Fruit fly (Drosophila melanogaster): ENCODE results near the gene Wnk.

Gene Wnk

dm6 chr3L:21604265-21604664, 49.5 kb upstream of the Wnk start (continued):
- TF ChIP-seq pan (optimal IDR thresholded peaks at IDR 0.05), result no peak
- TF ChIP-seq pan (GFP tag; optimal IDR thresholded peaks at IDR 0.05 in 1 of 2, IDR thresholded peaks at IDR 0.05 in 1 of 2), result no peak
- TF ChIP-seq Stat92E (GFP tag; optimal IDR thresholded peaks at IDR 0.05), result peak in 1 of 3 experiments; percentile 18
- TF ChIP-seq CG11093 (GFP tag; IDR thresholded peaks at IDR 0.05), result no peak
- TF ChIP-seq B-H1 (GFP tag; IDR thresholded peaks at IDR 0.05), result no peak
- TF ChIP-seq vnd (GFP tag; IDR thresholded peaks at IDR 0.05; ENCODE audit: partially characterized antibody), result 0 out of 3 replicates have a peak, but pooled peaks have one; percentile 48
- peak; percentile 2 for TF ChIP-seq CG12236 (GFP tag; optimal IDR thresholded peaks at IDR 0.05)
- peak; percentile 66; the same call in 2 of the 3 replicates for TF ChIP-seq knrl (GFP tag; IDR thresholded peaks at IDR 0.05; ENCODE audit: partially characterized antibody)
- no peak for TF ChIP-seq Hey (tag; optimal IDR thresholded peaks at IDR 0.05)
- TF ChIP-seq Fer3 (tag; optimal IDR thresholded peaks at IDR 0.05), result no peak
- no peak for TF ChIP-seq D19A (tag; optimal IDR thresholded peaks at IDR 0.05)
- TF ChIP-seq CG8478 (optimal IDR thresholded peaks at IDR 0.05), result no peak
- peak; percentile 72 for TF ChIP-seq CG11247 (GFP tag; IDR thresholded peaks at IDR 0.05)
- peak; percentile 45; the same call in 1 of the 2 replicates for TF ChIP-seq CG8765 (GFP tag; IDR thresholded peaks at IDR 0.05)
- TF ChIP-seq CG3407 (GFP tag; optimal IDR thresholded peaks at IDR 0.05), result peak; percentile 29
- TF ChIP-seq CG2875 (GFP tag; optimal IDR thresholded peaks at IDR 0.05), result peak; percentile 40
- no peak for TF ChIP-seq Atf6 (GFP tag; IDR thresholded peaks at IDR 0.05)
- TF ChIP-seq ro (GFP tag; IDR thresholded peaks at IDR 0.05), result no peak
- TF ChIP-seq Sry-δ (GFP tag; optimal IDR thresholded peaks at IDR 0.05), result peak; percentile 44

- TF ChIP-seq pnt (GFP tag; optimal IDR thresholded peaks at IDR 0.05) (no peak), CG12071 (GFP tag; optimal IDR thresholded peaks at IDR 0.05) (no peak), bsh (GFP tag; optimal IDR thresholded peaks at IDR 0.05) (peak in 1 of 2 experiments; percentile 16), mld (GFP tag; IDR thresholded peaks at IDR 0.05; ENCODE audit: partially characterized antibody) (no peak), Dref (GFP tag; IDR thresholded peaks at IDR 0.05) (no peak), Hmr (GFP tag; optimal IDR thresholded peaks at IDR 0.05) (no peak), CG13296 (GFP tag; optimal IDR thresholded peaks at IDR 0.05) (no peak)
Observed at dm6 chr3L:21602275-21602674, 47.5 kb upstream of the Wnk start.

- no peak for TF ChIP-seq Dek (tag; optimal IDR thresholded peaks at IDR 0.05)
- 0 out of 2 replicates have a peak, but pooled peaks have one; percentile 21 for TF ChIP-seq CG10321 (GFP tag; IDR thresholded peaks at IDR 0.05)
- TF ChIP-seq sd (tag; optimal IDR thresholded peaks at IDR 0.05), result no peak
- TF ChIP-seq CG14441 (GFP tag; IDR thresholded peaks at IDR 0.05), result no peak
- TF ChIP-seq CG17829 (tag; optimal IDR thresholded peaks at IDR 0.05), result no peak
- TF ChIP-seq z (GFP tag; IDR thresholded peaks at IDR 0.05), result 0 out of 3 replicates have a peak, but pooled peaks have one; percentile 6
- TF ChIP-seq sna (GFP tag; IDR thresholded peaks at IDR 0.05; ENCODE audit: partially characterized antibody), result no peak
- peak; percentile 28; the same call in 1 of the 2 replicates for TF ChIP-seq unc-4 (GFP tag; IDR thresholded peaks at IDR 0.05; ENCODE audit: partially characterized antibody)
- TF ChIP-seq slou (GFP tag; optimal IDR thresholded peaks at IDR 0.05), result no peak
- no peak for TF ChIP-seq CG16813 (GFP tag; IDR thresholded peaks at IDR 0.05; ENCODE audit: partially characterized antibody)
- no peak for TF ChIP-seq CG43689 (GFP tag; IDR thresholded peaks at IDR 0.05)
- TF ChIP-seq CG10654 (GFP tag; optimal IDR thresholded peaks at IDR 0.05), result no peak
- peak; percentile 92 for TF ChIP-seq cg (GFP tag; optimal IDR thresholded peaks at IDR 0.05)
- 0 out of 2 replicates have a peak, but pooled peaks have one; percentile 5 for TF ChIP-seq Nf-YA (GFP tag; IDR thresholded peaks at IDR 0.05)
- no peak for TF ChIP-seq ab (GFP tag; optimal IDR thresholded peaks at IDR 0.05)
- TF ChIP-seq Deaf1 (tag; optimal IDR thresholded peaks at IDR 0.05), result peak; percentile 92
- TF ChIP-seq Dll (GFP tag; IDR thresholded peaks at IDR 0.05; ENCODE audit: partially characterized antibody), result 0 out of 4 replicates have a peak, but pooled peaks have one; percentile 33
- TF ChIP-seq CG4707 (GFP tag; optimal IDR thresholded peaks at IDR 0.05), result peak; percentile 15
- TF ChIP-seq CG3163 (GFP tag; optimal IDR thresholded peaks at IDR 0.05), result peak; percentile 98
- TF ChIP-seq CG6791 (GFP tag; IDR thresholded peaks at IDR 0.05; ENCODE audit: partially characterized antibody), result 0 out of 3 replicates have a peak, but pooled peaks have one; percentile 30
- TF ChIP-seq yki (optimal IDR thresholded peaks at IDR 0.05), result peak; percentile 35
- no peak for TF ChIP-seq ase (GFP tag; IDR thresholded peaks at IDR 0.05)
- no peak for TF ChIP-seq HLH4C (GFP tag; IDR thresholded peaks at IDR 0.05; ENCODE audit: partially characterized antibody)
Observed at dm6 chr3L:21598337-21598736, 43.6 kb upstream of the Wnk start.
